Worm (Caenorhabditis elegans) whole organism, mixed stage, embryonic: ENCODE results near the gene sir-2.2.

Experiments used
- bed-3 ChIP-seq: fragments of 200-800 bp; sonication (Bioruptor generic); optimal IDR thresholded peaks from 3 replicates; lab custom pipeline; 2018; ENCODE audit warnings: mild to moderate bottlenecking, missing genetic modification characterization, moderate library complexity, missing compliant biosample characterization
- ceh-39 ChIP-seq: fragments of 150-350 bp; optimal IDR thresholded peaks from 2 replicates; lab custom pipeline; 2014; ENCODE audit warnings: missing biosample characterization, missing genetic modification characterization
- lin-13 ChIP-seq: fragments of 150-350 bp; optimal IDR thresholded peaks from 2 replicates; lab custom pipeline; 2014; ENCODE audit warnings: missing biosample characterization, missing genetic modification characterization
- lsy-2 ChIP-seq: fragments of 150-350 bp; optimal IDR thresholded peaks from 2 replicates; lab custom pipeline; 2014; ENCODE audit warnings: missing biosample characterization, missing genetic modification characterization
- mep-1 ChIP-seq: fragments of 150-350 bp; optimal IDR thresholded peaks from 2 replicates; lab custom pipeline; 2017; ENCODE audit warnings: missing biosample characterization, missing genetic modification reagents, missing genetic modification characterization, inconsistent platforms
- nhr-12 ChIP-seq: fragments of 150-350 bp; optimal IDR thresholded peaks from 2 replicates; lab custom pipeline; 2014; ENCODE audit warnings: missing biosample characterization, missing genetic modification characterization
- nhr-237 ChIP-seq: fragments of 150-350 bp; optimal IDR thresholded peaks from 2 replicates; lab custom pipeline; 2014; ENCODE audit warnings: missing biosample characterization, missing genetic modification characterization
- nhr-76 ChIP-seq: sonication (generic microtip); optimal IDR thresholded peaks from 2 replicates; lab custom pipeline; 2017; ENCODE audit warnings: missing biosample characterization, missing genetic modification characterization
- unc-62 ChIP-seq: fragments of 150-350 bp; optimal IDR thresholded peaks from 2 replicates; lab custom pipeline; 2014; ENCODE audit warnings: missing biosample characterization, missing genetic modification reagents, missing genetic modification characterization
- zip-8 ChIP-seq: fragments of 150-350 bp; optimal IDR thresholded peaks from 2 replicates; lab custom pipeline; 2014; ENCODE audit warnings: missing biosample characterization, missing genetic modification characterization
- ztf-11 ChIP-seq: fragments of 150-350 bp; optimal IDR thresholded peaks from 2 replicates; lab custom pipeline; 2014; ENCODE audit warnings: missing biosample characterization, missing genetic modification characterization

DNA sequence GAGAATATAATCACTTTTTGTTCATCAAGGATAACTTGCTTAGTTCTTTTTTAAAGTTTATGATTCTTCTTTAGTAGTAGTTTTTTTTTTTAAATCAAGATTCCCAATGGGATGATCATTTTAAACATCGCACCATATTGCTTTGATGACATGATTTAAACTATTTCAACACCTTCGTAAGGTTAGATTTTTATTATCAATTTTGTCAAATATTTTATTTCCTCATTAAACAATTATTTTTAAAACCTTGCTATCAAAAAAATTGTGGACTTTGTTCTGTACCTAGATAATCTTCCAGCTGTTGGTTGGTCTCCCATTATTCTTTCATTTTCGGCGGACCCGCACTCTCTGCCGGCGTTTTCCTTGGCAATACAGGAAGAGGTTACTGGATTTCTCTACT lies 3.5 kb downstream of the sir-2.2 start, which contains the start of gene sir-2.3:
- TF ChIP-seq lin-13 (tag; lab: Kevin White, UChicago) (no peak), unc-62 (GFP tag; lab: Kevin White, UChicago) (no peak), zip-8 (no peak), bed-3 (GFP tag; lab: Kevin White, UChicago) (no peak), ceh-39 (tag; lab: Kevin White, UChicago) (no peak), ztf-11 (tag; lab: Kevin White, UChicago) (no peak), nhr-76 (tag; lab: Kevin White, UChicago) (no peak), nhr-12 (tag; lab: Kevin White, UChicago) (no peak), nhr-237 (no peak), mep-1 (no peak), lsy-2 (tag; lab: Kevin White, UChicago) (no peak)
